Fruit fly (Drosophila melanogaster) whole organism, embryonic: ENCODE data around the gene Non3.

Experiments used
- Abd-B ChIP-seq: fragments of 200-800 bp; sonication (Bioruptor generic); optimal IDR thresholded peaks from 2 replicates; lab custom pipeline; 2018; ENCODE audit warnings: missing biosample characterization, mild to moderate bottlenecking, missing genetic modification characterization, moderate library complexity
- Bdp1 ChIP-seq: fragments of 200-800 bp; sonication (Bioruptor generic); optimal IDR thresholded peaks from 3 replicates; lab custom pipeline; 2016; ENCODE audit warnings: missing biosample characterization, missing genetic modification characterization
- Bteb2 ChIP-seq: fragments of 200-800 bp; sonication (Bioruptor generic); optimal IDR thresholded peaks from 2 replicates; lab custom pipeline; 2016; ENCODE audit warnings: missing biosample characterization, missing genetic modification characterization
- C15 ChIP-seq: fragments of 200-800 bp; sonication (Bioruptor generic); IDR thresholded peaks from 3 replicates; pipeline ENCODE4 v1.3.6; 2022; ENCODE audit warnings: missing biosample characterization, missing genetic modification characterization
- CG10654 ChIP-seq: fragments of 200-800 bp; sonication (Bioruptor generic); optimal IDR thresholded peaks from 2 replicates; lab custom pipeline; 2016; ENCODE audit warnings: missing biosample characterization, missing genetic modification characterization
- CG11696 ChIP-seq: fragments of 200-800 bp; sonication (Bioruptor generic); IDR thresholded peaks from 2 replicates; pipeline ENCODE4 v1.3.6; 2022; ENCODE audit warnings: missing biosample characterization, missing genetic modification characterization
- CG12155 ChIP-seq: fragments of 200-800 bp; sonication (Bioruptor generic); optimal IDR thresholded peaks from 3 replicates; lab custom pipeline; 2016; ENCODE audit warnings: missing biosample characterization, missing genetic modification characterization
- CG12391 ChIP-seq: fragments of 200-800 bp; sonication (Bioruptor generic); optimal IDR thresholded peaks from 3 replicates; lab custom pipeline; 2018; ENCODE audit warnings: missing biosample characterization, mild to moderate bottlenecking, missing genetic modification characterization, moderate library complexity
- CG12659 ChIP-seq: fragments of 200-800 bp; sonication (Bioruptor generic); optimal IDR thresholded peaks from 3 replicates; lab custom pipeline; 2017; ENCODE audit warnings: mild to moderate bottlenecking, missing biosample characterization, missing genetic modification reagents, missing genetic modification characterization
- CG13287 ChIP-seq: fragments of 200-800 bp; sonication (Bioruptor generic); IDR thresholded peaks from 2 replicates; pipeline ENCODE4 v1.3.6; 2022; ENCODE audit warnings: missing biosample characterization, missing genetic modification characterization; ENCODE audit not compliant: partially characterized antibody
- CG14050 ChIP-seq: fragments of 200-800 bp; sonication (Bioruptor generic); IDR thresholded peaks from 3 replicates; pipeline ENCODE4 v1.3.6; 2022; ENCODE audit warnings: missing biosample characterization, missing genetic modification characterization
- CG14710 ChIP-seq: fragments of 200-800 bp; sonication (Bioruptor generic); optimal IDR thresholded peaks from 3 replicates; lab custom pipeline; 2019; ENCODE audit warnings: missing biosample characterization, mild to moderate bottlenecking, missing genetic modification characterization, moderate library complexity
- CG15479 ChIP-seq: fragments of 200-800 bp; sonication (Bioruptor generic); optimal IDR thresholded peaks from 3 replicates; lab custom pipeline; 2019; ENCODE audit warnings: missing biosample characterization, mild to moderate bottlenecking, missing genetic modification characterization, moderate library complexity
- CG15514 ChIP-seq: fragments of 200-800 bp; sonication (Bioruptor generic); optimal IDR thresholded peaks from 3 replicates; lab custom pipeline; 2017; ENCODE audit warnings: missing biosample characterization, missing genetic modification characterization, mild to moderate bottlenecking, moderate library complexity, missing genetic modification reagents
- CG15696 ChIP-seq: fragments of 200-800 bp; sonication (Bioruptor generic); optimal IDR thresholded peaks from 2 replicates; lab custom pipeline; 2019; ENCODE audit warnings: missing biosample characterization, mild to moderate bottlenecking, missing genetic modification characterization, moderate library complexity
- CG1602 ChIP-seq: fragments of 200-800 bp; sonication (Bioruptor generic); optimal IDR thresholded peaks from 3 replicates; lab custom pipeline; 2016; ENCODE audit warnings: missing biosample characterization, missing genetic modification characterization
- CG16815 ChIP-seq: fragments of 200-800 bp; sonication (Bioruptor generic); optimal IDR thresholded peaks from 3 replicates; lab custom pipeline; 2017; ENCODE audit warnings: missing biosample characterization, mild to moderate bottlenecking, missing genetic modification characterization
- CG2889 ChIP-seq: fragments of 200-800 bp; sonication (Bioruptor generic); IDR thresholded peaks from 3 replicates; pipeline ENCODE4 v1.3.6; 2022; ENCODE audit warnings: missing biosample characterization, missing genetic modification characterization
- CG3847 ChIP-seq: fragments of 200-800 bp; sonication (Bioruptor generic); IDR thresholded peaks from 2 replicates; pipeline ENCODE4 v1.3.6; 2022; ENCODE audit warnings: missing biosample characterization, missing genetic modification characterization
- CG3995 ChIP-seq: fragments of 200-800 bp; sonication (Bioruptor generic); optimal IDR thresholded peaks from 3 replicates; lab custom pipeline; 2016; ENCODE audit warnings: missing biosample characterization, missing genetic modification characterization
- CG5245 ChIP-seq: fragments of 200-800 bp; sonication (Bioruptor generic); optimal IDR thresholded peaks from 3 replicates; lab custom pipeline; 2016; ENCODE audit warnings: missing biosample characterization, missing genetic modification characterization
- CG9609 ChIP-seq: fragments of 200-800 bp; sonication (Bioruptor generic); optimal IDR thresholded peaks from 3 replicates; lab custom pipeline; 2016; ENCODE audit warnings: missing biosample characterization, missing genetic modification characterization
- CG9727 ChIP-seq: fragments of 200-800 bp; sonication (Bioruptor generic); optimal IDR thresholded peaks from 3 replicates; lab custom pipeline; 2017; ENCODE audit warnings: missing biosample characterization, mild to moderate bottlenecking, missing genetic modification characterization
- Dad ChIP-seq: fragments of 200-800 bp; sonication (Bioruptor generic); optimal IDR thresholded peaks from 3 replicates; lab custom pipeline; 2016; ENCODE audit warnings: missing biosample characterization, missing genetic modification characterization
- Dip3 ChIP-seq: fragments of 200-800 bp; sonication (Bioruptor generic); optimal IDR thresholded peaks from 3 replicates; lab custom pipeline; 2016; ENCODE audit warnings: missing biosample characterization, missing genetic modification characterization
- ERR ChIP-seq: fragments of 200-800 bp; sonication (Bioruptor generic); optimal IDR thresholded peaks from 2 replicates; lab custom pipeline; 2016; ENCODE audit warnings: missing biosample characterization, missing genetic modification characterization
- Fer3 ChIP-seq: fragments of 200-800 bp; sonication (Bioruptor generic); optimal IDR thresholded peaks from 2 replicates; lab custom pipeline; 2018; ENCODE audit warnings: missing biosample characterization, mild to moderate bottlenecking, missing genetic modification characterization, moderate library complexity
- Hand ChIP-seq: fragments of 200-800 bp; sonication (Bioruptor generic); optimal IDR thresholded peaks from 2 replicates; lab custom pipeline; 2017; ENCODE audit warnings: mild to moderate bottlenecking, missing biosample characterization, missing genetic modification reagents, missing genetic modification characterization
- NK7.1 ChIP-seq: fragments of 200-800 bp; sonication (Bioruptor generic); optimal IDR thresholded peaks from 3 replicates; lab custom pipeline; 2016; ENCODE audit warnings: missing biosample characterization, missing genetic modification characterization
- TFAM ChIP-seq: fragments of 200-800 bp; sonication (Bioruptor generic); optimal IDR thresholded peaks from 2 replicates; lab custom pipeline; 2017; ENCODE audit warnings: missing biosample characterization, missing genetic modification characterization, inconsistent platforms
- YL-1 ChIP-seq: fragments of 200-800 bp; sonication (Bioruptor generic); optimal IDR thresholded peaks from 3 replicates; lab custom pipeline; 2017; ENCODE audit warnings: missing biosample characterization, mild to moderate bottlenecking, missing genetic modification characterization
- cad ChIP-seq: fragments of >200 bp; optimal IDR thresholded peaks from 2 replicates; lab custom pipeline; 2017; ENCODE audit warnings: missing biosample characterization, missing genetic modification characterization
- chm ChIP-seq: fragments of 200-800 bp; sonication (Bioruptor generic); IDR thresholded peaks from 2 replicates; pipeline ENCODE4 v1.3.6; 2022; ENCODE audit warnings: missing biosample characterization, missing genetic modification characterization
- crp ChIP-seq, 2 experiments: fragments of 200-800 bp; sonication (Bioruptor generic); optimal IDR thresholded peaks; 2 replicates in 1 of 2; 3 replicates in 1 of 2; lab custom pipeline; 2017; ENCODE audit warnings: missing biosample characterization in 2 of 2, missing genetic modification characterization in 2 of 2, mild to moderate bottlenecking in 1 of 2, moderate library complexity in 1 of 2
- dati ChIP-seq: fragments of 200-800 bp; sonication (Bioruptor generic); IDR thresholded peaks from 2 replicates; pipeline ENCODE4 v1.3.6; 2022; ENCODE audit warnings: missing biosample characterization, missing genetic modification characterization
- disco-r ChIP-seq: fragments of 200-800 bp; sonication (Bioruptor generic); optimal IDR thresholded peaks from 2 replicates; lab custom pipeline; 2016; ENCODE audit warnings: missing biosample characterization, missing genetic modification characterization
- emc ChIP-seq: fragments of 200-800 bp; sonication (Bioruptor generic); optimal IDR thresholded peaks from 2 replicates; lab custom pipeline; 2016; ENCODE audit warnings: missing biosample characterization, missing genetic modification characterization
- fd3F ChIP-seq: fragments of 200-800 bp; sonication (Bioruptor generic); optimal IDR thresholded peaks from 2 replicates; lab custom pipeline; 2018; ENCODE audit warnings: missing biosample characterization, mild to moderate bottlenecking, missing genetic modification characterization, moderate library complexity
- ftz-f1 ChIP-seq: fragments of 200-800 bp; sonication (Bioruptor generic); optimal IDR thresholded peaks from 2 replicates; lab custom pipeline; 2016; ENCODE audit warnings: missing biosample characterization, missing genetic modification characterization
- kay ChIP-seq: fragments of 200-800 bp; sonication (Bioruptor generic); optimal IDR thresholded peaks from 2 replicates; lab custom pipeline; 2016; ENCODE audit warnings: missing biosample characterization, missing genetic modification characterization
- klu ChIP-seq: fragments of 200-800 bp; sonication (Bioruptor generic); IDR thresholded peaks from 2 replicates; pipeline ENCODE4 v1.3.6; 2022; ENCODE audit warnings: missing biosample characterization, missing genetic modification characterization
- nerfin-1 ChIP-seq: fragments of 200-800 bp; sonication (Bioruptor generic); optimal IDR thresholded peaks from 3 replicates; lab custom pipeline; 2019; ENCODE audit warnings: missing biosample characterization, mild to moderate bottlenecking, missing genetic modification characterization, moderate library complexity
- org-1 ChIP-seq: fragments of 200-800 bp; sonication (Bioruptor generic); optimal IDR thresholded peaks from 2 replicates; lab custom pipeline; 2017; ENCODE audit warnings: missing biosample characterization, missing genetic modification characterization
- pho ChIP-seq: fragments of 200-800 bp; sonication (Bioruptor generic); optimal IDR thresholded peaks from 2 replicates; lab custom pipeline; 2016; ENCODE audit warnings: missing biosample characterization, missing genetic modification characterization
- sc ChIP-seq, 3 experiments: fragments of >200 bp in 2 of 3; fragments of 200-800 bp in 1 of 3; sonication (Bioruptor generic) in 1 of 3; optimal IDR thresholded peaks; 2 replicates in 2 of 3; 3 replicates in 1 of 3; lab custom pipeline; 2017; ENCODE audit warnings: mild to moderate bottlenecking in 1 of 3, missing biosample characterization in 1 of 3, missing genetic modification characterization in 1 of 3, missing genetic modification reagents in 1 of 3
- slbo ChIP-seq: fragments of 200-800 bp; sonication (Bioruptor generic); IDR thresholded peaks from 2 replicates; pipeline ENCODE4 v1.3.6; 2022; ENCODE audit warnings: missing biosample characterization, missing genetic modification characterization
- sna ChIP-seq: fragments of 200-800 bp; sonication (Bioruptor generic); IDR thresholded peaks from 2 replicates; pipeline ENCODE4 v1.3.6; 2022; ENCODE audit warnings: missing biosample characterization, missing genetic modification characterization; ENCODE audit not compliant: partially characterized antibody
- tna ChIP-seq: fragments of 200-800 bp; sonication (Bioruptor generic); IDR thresholded peaks from 2 replicates; pipeline ENCODE4 v1.3.6; 2022; ENCODE audit warnings: missing biosample characterization, missing genetic modification characterization; ENCODE audit not compliant: partially characterized antibody
- vfl ChIP-seq: fragments of 200-800 bp; sonication (Bioruptor generic); optimal IDR thresholded peaks from 2 replicates; lab custom pipeline; 2016; ENCODE audit warnings: missing biosample characterization, missing genetic modification characterization

The Non3 gene

dm6 chr3R:18220211-18220749 lies 3.2 kb upstream of the Non3 start, which contains the start of the genes CG7988 and CG7183 (continued):
- peak; percentile 85 for TF ChIP-seq ERR (GFP tag; lab: Kevin White, UChicago)
- peak; percentile 99 for TF ChIP-seq Abd-B (GFP tag; lab: Kevin White, UChicago)
- TF ChIP-seq C15 (GFP tag; lab: Robert Waterston, UW), result peak; percentile 96
- TF ChIP-seq slbo (GFP tag; lab: Robert Waterston, UW), result peak; percentile 99
- peak; percentile 98 for TF ChIP-seq CG14710 (tag; lab: Kevin White, UChicago)
- peak; percentile 98 for TF ChIP-seq CG12659 (GFP tag; lab: Kevin White, UChicago)
- peak; percentile 98 for TF ChIP-seq Fer3 (tag; lab: Kevin White, UChicago)
- peak; percentile 97 for TF ChIP-seq CG12155 (GFP tag; lab: Kevin White, UChicago)
- no peak for TF ChIP-seq sna
- peak; percentile 92 for TF ChIP-seq Dad
- peak; percentile 98 for TF ChIP-seq fd3F (GFP tag; lab: Kevin White, UChicago)
- peak; percentile 97 for TF ChIP-seq klu (GFP tag; lab: Robert Waterston, UW)
- peak; percentile 96 for TF ChIP-seq kay (GFP tag; lab: Kevin White, UChicago)
- TF ChIP-seq CG9609, result peak; percentile 92
- peak; percentile 58 for TF ChIP-seq ftz-f1 (GFP tag; lab: Kevin White, UChicago)
- TF ChIP-seq CG5245 (GFP tag; lab: Kevin White, UChicago), result peak; percentile 94
- TF ChIP-seq emc (GFP tag; lab: Kevin White, UChicago), result peak; percentile 83
- peak; percentile 97 for TF ChIP-seq CG16815
- peak; percentile 91 for TF ChIP-seq vfl (GFP tag; lab: Kevin White, UChicago)
- TF ChIP-seq CG9727 (GFP tag; lab: Kevin White, UChicago), result peak; percentile 98
- peak; percentile 71 for TF ChIP-seq CG3995
- peak; percentile 88 for TF ChIP-seq NK7.1 (GFP tag; lab: Kevin White, UChicago)
- peak; percentile 94 for TF ChIP-seq Dip3
- peak; percentile 85 for TF ChIP-seq CG15514 (GFP tag; lab: Kevin White, UChicago)
- TF ChIP-seq YL-1 (GFP tag; lab: Kevin White, UChicago), result peak; percentile 92
- peak; percentile 48; the same call in 1 of the 2 replicates for TF ChIP-seq CG13287
- TF ChIP-seq nerfin-1 (tag; lab: Kevin White, UChicago), result peak; percentile 97
- TF ChIP-seq Bdp1 (GFP tag; lab: Kevin White, UChicago), result peak; percentile 87
- peak; percentile 66 for TF ChIP-seq TFAM
- TF ChIP-seq crp (GFP tag; optimal IDR thresholded peaks at IDR 0.05; lab: Kevin White, UChicago), result peak; percentile 98
- no peak for TF ChIP-seq cad (GFP tag; lab: Kevin White, UChicago)
- peak; percentile 97 for TF ChIP-seq Bteb2
- TF ChIP-seq CG11696 (GFP tag; lab: Robert Waterston, UW), result peak; percentile 93
- peak; percentile 87 for TF ChIP-seq Hand (GFP tag; lab: Kevin White, UChicago)
- no peak for TF ChIP-seq tna (GFP tag; lab: Robert Waterston, UW)
- TF ChIP-seq org-1 (GFP tag; lab: Kevin White, UChicago), result peak; percentile 93
- TF ChIP-seq pho, result peak; percentile 95
- TF ChIP-seq CG2889 (GFP tag; lab: Robert Waterston, UW), result peak; percentile 98
- peak; percentile 95 for TF ChIP-seq disco-r
- TF ChIP-seq CG15479 (GFP tag; lab: Kevin White, UChicago), result peak; percentile 79
- peak; percentile 100 for TF ChIP-seq CG12391
- peak; percentile 97 for TF ChIP-seq CG15696 (tag; lab: Kevin White, UChicago)
- peak; percentile 97 for TF ChIP-seq CG10654 (GFP tag; lab: Kevin White, UChicago)
- peak; percentile 96 for TF ChIP-seq CG14050
- TF ChIP-seq dati (GFP tag; lab: Robert Waterston, UW), result peak; percentile 93
- peak; percentile 97 for TF ChIP-seq chm (GFP tag; lab: Robert Waterston, UW)
- peak; percentile 98 for TF ChIP-seq CG3847 (GFP tag; lab: Robert Waterston, UW)
- peak; percentile 99 for TF ChIP-seq CG1602 (GFP tag; lab: Kevin White, UChicago)
- TF ChIP-seq sc (optimal IDR thresholded peaks at IDR 0.05; lab: Kevin White, UChicago), result no peak
- TF ChIP-seq sc (GFP tag; optimal IDR thresholded peaks at IDR 0.05; lab: Kevin White, UChicago), result peak; percentile 97
